Fruit fly (Drosophila melanogaster): ENCODE measurements around the gene CG9386.

CG9386 gene

DNA sequence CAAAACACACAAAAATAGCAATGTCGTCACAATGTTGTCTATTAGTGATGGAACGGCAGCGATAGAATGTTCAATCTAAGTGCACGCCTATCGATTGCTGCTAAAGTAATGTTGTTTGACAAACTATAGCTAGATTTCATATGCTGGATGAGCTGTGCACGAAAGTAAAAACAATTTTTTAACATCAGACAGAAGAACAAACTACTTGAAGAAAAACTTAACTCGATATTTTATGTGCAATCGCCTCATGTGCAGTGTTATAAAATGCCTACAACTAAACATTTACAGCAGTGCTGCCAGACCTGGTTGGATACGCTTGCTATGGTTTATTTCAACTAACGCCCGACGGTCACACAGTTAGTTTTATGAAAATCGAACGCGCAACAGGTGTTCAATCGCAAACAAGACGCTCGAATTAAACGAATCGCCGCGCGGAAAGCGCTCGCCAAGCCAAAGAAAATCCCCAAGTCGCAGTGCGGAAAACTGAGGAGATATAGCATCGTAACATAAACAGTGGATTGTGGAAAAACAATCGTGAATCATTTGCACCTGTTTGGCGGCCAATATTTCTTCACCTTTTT is 35.8 kb upstream of the CG9386 start, which contains the start of the genes bocks and CG8312 (continued):
- TF ChIP-seq zen (tag; optimal IDR thresholded peaks at IDR 0.05) (peak; percentile 26), Sry-β (GFP tag; optimal IDR thresholded peaks at IDR 0.05) (peak; percentile 30), ATbp (GFP tag; optimal IDR thresholded peaks at IDR 0.05) (no peak), CG3281 (GFP tag; optimal IDR thresholded peaks at IDR 0.05) (peak; percentile 19), grn (GFP tag; optimal IDR thresholded peaks at IDR 0.05) (peak; percentile 5), lov (optimal IDR thresholded peaks at IDR 0.05) (no peak), lov (GFP tag; IDR thresholded peaks at IDR 0.05) (no peak), CG12299 (tag; optimal IDR thresholded peaks at IDR 0.05) (peak; percentile 21), Dbx (GFP tag; IDR thresholded peaks at IDR 0.05) (no peak), CG4617 (GFP tag; optimal IDR thresholded peaks at IDR 0.05; ENCODE audit: borderline replicate concordance) (peak; percentile 45), CG9727 (GFP tag; optimal IDR thresholded peaks at IDR 0.05) (peak; percentile 28), rib (GFP tag; IDR thresholded peaks at IDR 0.05) (no peak), CG11093 (GFP tag; IDR thresholded peaks at IDR 0.05) (no peak), CG8290 (GFP tag; optimal IDR thresholded peaks at IDR 0.05) (peak; percentile 78), CG8290 (tag; optimal IDR thresholded peaks at IDR 0.05) (peak; percentile 10 to 75), Hmx (GFP tag; optimal IDR thresholded peaks at IDR 0.05) (no peak), Abd-B (GFP tag; optimal IDR thresholded peaks at IDR 0.05) (peak; percentile 34), Optix (GFP tag; IDR thresholded peaks at IDR 0.05) (no peak), TFAM (GFP tag; optimal IDR thresholded peaks at IDR 0.05) (no peak), CG8924 (tag; optimal IDR thresholded peaks at IDR 0.05) (peak; percentile 50), chinmo (GFP tag; IDR thresholded peaks at IDR 0.05; ENCODE audit: partially characterized antibody) (no peak), Poxn (GFP tag; IDR thresholded peaks at IDR 0.05) (no peak), gt (GFP tag; IDR thresholded peaks at IDR 0.05) (no peak), shn (GFP tag; optimal IDR thresholded peaks at IDR 0.05) (peak; percentile 16), chn (GFP tag; optimal IDR thresholded peaks at IDR 0.05) (peak; percentile 63), D19A (tag; optimal IDR thresholded peaks at IDR 0.05) (no peak), CG18764 (GFP tag; optimal IDR thresholded peaks at IDR 0.05) (peak; percentile 42), Vsx1 (GFP tag; optimal IDR thresholded peaks at IDR 0.05) (no peak), Bdp1 (GFP tag; optimal IDR thresholded peaks at IDR 0.05) (peak; percentile 26), CG2120 (GFP tag; optimal IDR thresholded peaks at IDR 0.05) (peak; percentile 78), Usf (GFP tag; optimal IDR thresholded peaks at IDR 0.05) (no peak), vfl (GFP tag; optimal IDR thresholded peaks at IDR 0.05) (no peak), pho (GFP tag; optimal IDR thresholded peaks at IDR 0.05) (peak; percentile 65), CG5953 (GFP tag; IDR thresholded peaks at IDR 0.05) (no peak), da (GFP tag; optimal IDR thresholded peaks at IDR 0.05) (peak; percentile 46), pzg (GFP tag; optimal IDR thresholded peaks at IDR 0.05) (peak; percentile 99), CG10979 (tag; optimal IDR thresholded peaks at IDR 0.05) (peak; percentile 4), MESR4 (GFP tag; optimal IDR thresholded peaks at IDR 0.05) (peak; percentile 64), CG14014 (GFP tag; IDR thresholded peaks at IDR 0.05) (no peak), CG12155 (GFP tag; optimal IDR thresholded peaks at IDR 0.05) (peak; percentile 44), Atf6 (GFP tag; IDR thresholded peaks at IDR 0.05) (no peak), Meics (GFP tag; optimal IDR thresholded peaks at IDR 0.05) (peak; percentile 6), pnt (GFP tag; optimal IDR thresholded peaks at IDR 0.05) (peak; percentile 24), sna (GFP tag; IDR thresholded peaks at IDR 0.05; ENCODE audit: partially characterized antibody) (no peak), CG4707 (GFP tag; optimal IDR thresholded peaks at IDR 0.05) (no peak), Lhr (GFP tag; optimal IDR thresholded peaks at IDR 0.05) (peak; percentile 92), CG8944 (GFP tag; optimal IDR thresholded peaks at IDR 0.05) (peak; percentile 5), CG10654 (GFP tag; optimal IDR thresholded peaks at IDR 0.05) (peak; percentile 38), sens (GFP tag) (peak; percentile 88), NC2α (GFP tag; optimal IDR thresholded peaks at IDR 0.05) (no peak), CG17612 (GFP tag; IDR thresholded peaks at IDR 0.05) (no peak), Chrac-16 (GFP tag; optimal IDR thresholded peaks at IDR 0.05) (peak; percentile 3)

All from whole organism, embryonic.